Worm (Caenorhabditis elegans): ENCODE measurements around the gene ZK632.2.

- TF ChIP-seq ztf-4 (tag; optimal IDR thresholded peaks at IDR 0.05), result no peak
- no peak for TF ChIP-seq zag-1 (tag; optimal IDR thresholded peaks at IDR 0.05)
- no peak for TF ChIP-seq ceh-82 (tag; optimal IDR thresholded peaks at IDR 0.05)
- no peak for TF ChIP-seq ZK546.5 (tag; optimal IDR thresholded peaks at IDR 0.05)
- TF ChIP-seq nhr-237 (tag; optimal IDR thresholded peaks at IDR 0.05), result no peak
- TF ChIP-seq ztf-11 (tag; optimal IDR thresholded peaks at IDR 0.05), result no peak
Measured at ce11 chrIII:9758848-9759247, 40.1 kb upstream of the ZK632.2 start, which contains the start of gene rmd-1.
